Fruit fly (Drosophila melanogaster) S2 (cell line): ENCODE results near the gene Cpr30F.

Source experiments
- CG8478 ChIP-seq: fragments of >200 bp; optimal IDR thresholded peaks from 2 replicates; lab custom pipeline; 2018
- CTCF ChIP-seq, 2 experiments: fragments of >200 bp; optimal IDR thresholded peaks; 2 replicates each; lab custom pipeline; 2018

Cpr30F gene

DNA sequence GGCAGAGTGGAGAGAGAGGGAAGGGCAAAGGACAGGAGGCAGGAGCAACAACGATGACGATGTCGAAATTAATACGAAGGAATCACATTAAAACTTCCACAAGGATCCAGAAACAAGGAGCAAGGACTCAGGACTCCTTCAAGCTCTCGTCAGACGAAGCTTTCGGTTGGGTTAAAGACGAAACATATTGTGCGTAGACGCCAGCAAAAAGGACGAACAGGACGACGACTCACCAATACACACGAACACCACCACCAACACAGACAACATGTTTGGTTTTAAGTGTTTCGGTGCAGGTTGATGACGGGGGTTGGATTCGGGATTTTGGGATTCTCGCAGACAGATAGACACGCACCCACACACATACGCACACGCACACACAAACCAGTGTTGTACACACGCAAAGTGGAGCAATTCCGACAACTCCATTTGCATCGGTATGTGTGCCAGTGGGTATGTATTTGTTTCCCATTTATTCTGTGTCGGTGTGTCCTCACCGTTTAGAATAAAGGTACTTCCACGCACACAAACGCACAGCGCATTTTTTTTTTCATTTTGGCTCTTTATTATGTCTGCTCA is 50.5 kb downstream of the Cpr30F start:
- TF ChIP-seq CG8478 (lab: Kevin White, UChicago) (no peak), CTCF (optimal IDR thresholded peaks at IDR 0.05; lab: Kevin White, UChicago) (no peak)
